Worm (Caenorhabditis elegans): ENCODE results near the gene nhr-58.

The nhr-58 gene

ce11 chrV:581616-582015 is 49.6 kb downstream of the nhr-58 start, which contains the start of gene nstp-7:
nstp-7 (plus strand) TSS chrV:581916.
- TF ChIP-seq hmbx-1 (tag; optimal IDR thresholded peaks at IDR 0.05) (no peak), hnd-1 (tag; optimal IDR thresholded peaks at IDR 0.05) (no peak), ets-7 (tag; optimal IDR thresholded peaks at IDR 0.05) (no peak), tbx-37 (GFP tag; conservative IDR thresholded peaks at IDR 0.05) (no peak), F13C5.2 (tag; optimal IDR thresholded peaks at IDR 0.05) (no peak), aly-1 (tag; optimal IDR thresholded peaks at IDR 0.05) (no peak), tbx-11 (GFP tag; IDR thresholded peaks at IDR 0.05) (no peak), tra-4 (tag; optimal IDR thresholded peaks at IDR 0.05) (no peak), hmg-4 (GFP tag; optimal IDR thresholded peaks at IDR 0.05) (no peak), sea-1 (GFP tag; conservative IDR thresholded peaks at IDR 0.05) (no peak), B0310.2 (tag; optimal IDR thresholded peaks at IDR 0.05) (no peak), ama-1 (optimal IDR thresholded peaks at IDR 0.05) (no peak), scrt-1 (GFP tag; IDR thresholded peaks at IDR 0.05) (no peak), flt-1 (GFP tag; IDR thresholded peaks at IDR 0.05) (no peak), ceh-13 (GFP tag; optimal IDR thresholded peaks at IDR 0.05) (no peak), pes-1 (GFP tag; IDR thresholded peaks at IDR 0.05) (no peak), ceh-36 (tag; optimal IDR thresholded peaks at IDR 0.05) (no peak)
